Worm (Caenorhabditis elegans) whole organism, L1 larva: ENCODE results near the gene cyp-13A11.

Source experiments
- ces-1 ChIP-seq: fragments of 150-350 bp; optimal IDR thresholded peaks from 2 replicates; lab custom pipeline; 2014; ENCODE audit warnings: missing biosample characterization, missing genetic modification reagents, missing genetic modification characterization
- dpl-1 ChIP-seq, 3 experiments: fragments of 150-350 bp in 2 of 3; sonication (generic microtip) in 1 of 3; optimal IDR thresholded peaks; 2 replicates each; lab custom pipeline; 2014 to 2017; ENCODE audit warnings: missing biosample characterization in 3 of 3, missing genetic modification characterization in 3 of 3, missing genetic modification reagents in 3 of 3
- irx-1 ChIP-seq: sonication (generic microtip); optimal IDR thresholded peaks from 2 replicates; lab custom pipeline; 2016; ENCODE audit warnings: missing genetic modification characterization, missing compliant biosample characterization
- lin-13 ChIP-seq: fragments of 150-350 bp; optimal IDR thresholded peaks from 2 replicates; lab custom pipeline; 2014; ENCODE audit warnings: missing biosample characterization, missing genetic modification reagents, missing genetic modification characterization
- nhr-12 ChIP-seq: sonication (generic microtip); optimal IDR thresholded peaks from 2 replicates; lab custom pipeline; 2017; ENCODE audit warnings: missing biosample characterization, missing genetic modification characterization
- nhr-28 ChIP-seq: fragments of 150-350 bp; optimal IDR thresholded peaks from 2 replicates; lab custom pipeline; 2014; ENCODE audit warnings: missing biosample characterization, missing genetic modification characterization
- nhr-77 ChIP-seq: fragments of 150-350 bp; optimal IDR thresholded peaks from 2 replicates; lab custom pipeline; 2014; ENCODE audit warnings: missing biosample characterization, missing genetic modification characterization
- pqm-1 ChIP-seq: sonication (generic microtip); optimal IDR thresholded peaks from 3 replicates; lab custom pipeline; 2017; ENCODE audit warnings: missing biosample characterization, missing genetic modification characterization
- sup-37 ChIP-seq: fragments of 200-800 bp; sonication (Bioruptor generic); optimal IDR thresholded peaks from 2 replicates; lab custom pipeline; 2018; ENCODE audit warnings: mild to moderate bottlenecking, missing genetic modification characterization, missing compliant biosample characterization
- unc-86 ChIP-seq: sonication (generic microtip); optimal IDR thresholded peaks from 2 replicates; lab custom pipeline; 2016; ENCODE audit warnings: missing genetic modification characterization, missing compliant biosample characterization
- ztf-4 ChIP-seq: fragments of 150-350 bp; optimal IDR thresholded peaks from 2 replicates; lab custom pipeline; 2014; ENCODE audit warnings: missing biosample characterization, missing genetic modification characterization

ce11 chrIII:13056230-13056629 lies 35.4 kb downstream of the cyp-13A11 start:
- no peak for TF ChIP-seq unc-86 (tag; lab: Kevin White, UChicago)
- TF ChIP-seq nhr-28 = no peak
- TF ChIP-seq lin-13 (GFP tag; lab: Kevin White, UChicago) = no peak
- no peak for TF ChIP-seq pqm-1 (tag; lab: Kevin White, UChicago)
- TF ChIP-seq nhr-77 (tag; lab: Kevin White, UChicago) = no peak
- TF ChIP-seq nhr-12 = no peak
- TF ChIP-seq sup-37 = no peak
- no peak for TF ChIP-seq ztf-4 (tag; lab: Kevin White, UChicago)
- TF ChIP-seq ces-1 (GFP tag; lab: Kevin White, UChicago) = no peak
- no peak for TF ChIP-seq irx-1 (tag; lab: Kevin White, UChicago)
- TF ChIP-seq dpl-1 (GFP tag; optimal IDR thresholded peaks at IDR 0.05; lab: Kevin White, UChicago) = no peak
